Worm (Caenorhabditis elegans): Measurements from ENCODE around the gene Y43F8C.16.

Gene Y43F8C.16

ce11 chrV:19666308-19666707 is 49.0 kb downstream of the Y43F8C.16 start:
- TF ChIP-seq egl-43 (GFP tag; IDR thresholded peaks at IDR 0.05) (no peak), unc-62 (GFP tag; optimal IDR thresholded peaks at IDR 0.05 in 1 of 2) (peak in 1 of 2 experiments; percentile 77), unc-62 (tag; optimal IDR thresholded peaks at IDR 0.05) (no peak), nhr-6 (tag; optimal IDR thresholded peaks at IDR 0.05) (peak; percentile 5), hlh-30 (tag; optimal IDR thresholded peaks at IDR 0.05; ENCODE audit: insufficient read depth) (peak; percentile 80), nhr-41 (GFP tag; IDR thresholded peaks at IDR 0.05) (no peak), nhr-25 (tag; optimal IDR thresholded peaks at IDR 0.05; ENCODE audit: borderline replicate concordance, insufficient read depth) (peak; percentile 12), zfp-2 (tag; optimal IDR thresholded peaks at IDR 0.05) (no peak), aha-1 (tag) (peak; percentile 31), mdl-1 (tag; optimal IDR thresholded peaks at IDR 0.05) (peak in 1 of 2 experiments; percentile 60), arid-1 (GFP tag; conservative IDR thresholded peaks at IDR 0.05) (no peak), aly-2 (tag; optimal IDR thresholded peaks at IDR 0.05) (no peak), cey-2 (tag; optimal IDR thresholded peaks at IDR 0.05; ENCODE audit: borderline replicate concordance, insufficient read depth) (no peak), skn-1 (tag; optimal IDR thresholded peaks at IDR 0.05) (no peak), hlh-11 (tag; optimal IDR thresholded peaks at IDR 0.05) (peak; percentile 38), Y75B8A.6 (GFP tag; IDR thresholded peaks at IDR 0.05) (no peak), nhr-28 (tag; optimal IDR thresholded peaks at IDR 0.05) (peak; percentile 49), nhr-76 (tag; optimal IDR thresholded peaks at IDR 0.05) (no peak), egl-27 (tag; optimal IDR thresholded peaks at IDR 0.05) (no peak), vab-7 (GFP tag; IDR thresholded peaks at IDR 0.05) (no peak), F10B5.3 (tag; optimal IDR thresholded peaks at IDR 0.05) (no peak), mdt-29 (GFP tag; IDR thresholded peaks at IDR 0.05) (no peak), dpl-1 (GFP tag; optimal IDR thresholded peaks at IDR 0.05) (no peak), lin-29 (GFP tag; IDR thresholded peaks at IDR 0.05) (peak; percentile 62; the same call in 1 of the 2 replicates), lin-15B (tag; optimal IDR thresholded peaks at IDR 0.05) (no peak), lin-1 (GFP tag; IDR thresholded peaks at IDR 0.05) (no peak), nhr-10 (tag; optimal IDR thresholded peaks at IDR 0.05) (no peak), R02D3.7 (tag; optimal IDR thresholded peaks at IDR 0.05) (no peak), ceh-20 (GFP tag; IDR thresholded peaks at IDR 0.05) (no peak), F44E2.7 (GFP tag; IDR thresholded peaks at IDR 0.05) (no peak), nhr-48 (tag; optimal IDR thresholded peaks at IDR 0.05) (no peak), nhr-77 (tag; optimal IDR thresholded peaks at IDR 0.05) (no peak), hmg-1.1 (GFP tag; IDR thresholded peaks at IDR 0.05) (no peak), tag-97 (GFP tag; IDR thresholded peaks at IDR 0.05) (no peak), rbr-2 (tag; optimal IDR thresholded peaks at IDR 0.05) (no peak), snpc-4 (tag; optimal IDR thresholded peaks at IDR 0.05) (no peak), F37D6.2 (tag; optimal IDR thresholded peaks at IDR 0.05) (no peak), dve-1 (tag; optimal IDR thresholded peaks at IDR 0.05; ENCODE audit: insufficient read depth) (no peak), ceh-82 (tag; optimal IDR thresholded peaks at IDR 0.05) (no peak), tra-1 (GFP tag; IDR thresholded peaks at IDR 0.05) (peak; percentile 63; the same call in 1 of the 2 replicates), ztf-11 (tag; optimal IDR thresholded peaks at IDR 0.05) (no peak), mxl-3 (GFP tag; optimal IDR thresholded peaks at IDR 0.05) (no peak)

ce11 chrV:19664574-19664973 is 50.7 kb downstream of the Y43F8C.16 start:
- TF ChIP-seq mes-2 (tag; optimal IDR thresholded peaks at IDR 0.05; ENCODE audit: poor library complexity, severe bottlenecking): no peak
- TF ChIP-seq Y75B8A.6 (GFP tag; IDR thresholded peaks at IDR 0.05): no peak
- TF ChIP-seq hmg-1.1 (GFP tag; IDR thresholded peaks at IDR 0.05): no peak
- no peak for TF ChIP-seq arid-1 (GFP tag; conservative IDR thresholded peaks at IDR 0.05)
- no peak for TF ChIP-seq mdl-1 (tag; optimal IDR thresholded peaks at IDR 0.05)
- no peak for TF ChIP-seq set-16 (GFP tag; IDR thresholded peaks at IDR 0.05)
- TF ChIP-seq ctbp-1 (GFP tag; IDR thresholded peaks at IDR 0.05): no peak
- no peak for TF ChIP-seq lin-1 (GFP tag; IDR thresholded peaks at IDR 0.05)
